Fruit fly (Drosophila melanogaster) whole organism, embryonic: Measurements from ENCODE around the gene CG8419.

ENCODE experiments used
- B-H1 ChIP-seq: fragments of 200-800 bp; sonication (Bioruptor generic); IDR thresholded peaks from 3 replicates; pipeline ENCODE4 v1.3.6; 2022; ENCODE audit warnings: missing biosample characterization, missing genetic modification characterization
- B-H2 ChIP-seq: fragments of 200-800 bp; sonication (Bioruptor generic); optimal IDR thresholded peaks from 2 replicates; lab custom pipeline; 2018; ENCODE audit warnings: missing biosample characterization, mild to moderate bottlenecking, missing genetic modification characterization
- CG10267 ChIP-seq: fragments of 200-800 bp; sonication (Bioruptor generic); optimal IDR thresholded peaks from 2 replicates; lab custom pipeline; 2018; ENCODE audit warnings: missing biosample characterization, mild to moderate bottlenecking, missing genetic modification characterization, moderate library complexity
- CG10565 ChIP-seq: fragments of 200-800 bp; sonication (Bioruptor generic); optimal IDR thresholded peaks from 3 replicates; lab custom pipeline; 2016; ENCODE audit warnings: missing biosample characterization, mild to moderate bottlenecking, missing genetic modification characterization
- CG10979 ChIP-seq: fragments of 200-800 bp; sonication (Bioruptor generic); optimal IDR thresholded peaks from 2 replicates; lab custom pipeline; 2018; ENCODE audit warnings: missing biosample characterization, mild to moderate bottlenecking, missing genetic modification characterization, moderate library complexity
- CG11093 ChIP-seq: fragments of 200-800 bp; sonication (Bioruptor generic); IDR thresholded peaks from 3 replicates; pipeline ENCODE4 v1.3.6; 2022; ENCODE audit warnings: missing biosample characterization, missing genetic modification characterization
- CG12104 ChIP-seq: fragments of 200-800 bp; sonication (Bioruptor generic); optimal IDR thresholded peaks from 3 replicates; lab custom pipeline; 2016; ENCODE audit warnings: missing biosample characterization, missing genetic modification characterization
- CG12219 ChIP-seq: fragments of 200-800 bp; sonication (Bioruptor generic); optimal IDR thresholded peaks from 3 replicates; lab custom pipeline; 2018; ENCODE audit warnings: missing biosample characterization, mild to moderate bottlenecking, missing genetic modification characterization
- CG12236 ChIP-seq: fragments of 200-800 bp; sonication (Bioruptor generic); optimal IDR thresholded peaks from 2 replicates; lab custom pipeline; 2016; ENCODE audit warnings: missing biosample characterization, missing genetic modification characterization
- CG1233 ChIP-seq: fragments of 200-800 bp; sonication (Bioruptor generic); optimal IDR thresholded peaks from 4 replicates; lab custom pipeline; 2018; ENCODE audit warnings: missing biosample characterization, mild to moderate bottlenecking, missing genetic modification characterization
- CG15011 ChIP-seq: fragments of 200-800 bp; sonication (Bioruptor generic); optimal IDR thresholded peaks from 3 replicates; lab custom pipeline; 2018; ENCODE audit warnings: missing biosample characterization, mild to moderate bottlenecking, missing genetic modification characterization
- CG15696 ChIP-seq: fragments of 200-800 bp; sonication (Bioruptor generic); optimal IDR thresholded peaks from 2 replicates; lab custom pipeline; 2019; ENCODE audit warnings: missing biosample characterization, mild to moderate bottlenecking, missing genetic modification characterization, moderate library complexity
- CG1647 ChIP-seq: fragments of 200-800 bp; sonication (Bioruptor generic); optimal IDR thresholded peaks from 3 replicates; lab custom pipeline; 2016; ENCODE audit warnings: missing biosample characterization, missing genetic modification characterization
- CG17912 ChIP-seq: fragments of 200-800 bp; sonication (Bioruptor generic); optimal IDR thresholded peaks from 2 replicates; lab custom pipeline; 2018; ENCODE audit warnings: missing biosample characterization, mild to moderate bottlenecking, missing genetic modification characterization
- CG3065 ChIP-seq: fragments of 200-800 bp; sonication (Bioruptor generic); optimal IDR thresholded peaks from 2 replicates; lab custom pipeline; 2016; ENCODE audit warnings: missing biosample characterization, missing genetic modification characterization
- CG4282 ChIP-seq: fragments of 200-800 bp; sonication (Bioruptor generic); optimal IDR thresholded peaks from 2 replicates; lab custom pipeline; 2016; ENCODE audit warnings: missing biosample characterization, missing genetic modification characterization
- CG4617 ChIP-seq: fragments of 200-800 bp; sonication (Bioruptor generic); optimal IDR thresholded peaks from 3 replicates; lab custom pipeline; 2016; ENCODE audit warnings: missing biosample characterization, missing genetic modification characterization, borderline replicate concordance
- CG4730 ChIP-seq: fragments of 200-800 bp; sonication (Bioruptor generic); IDR thresholded peaks from 2 replicates; pipeline ENCODE4 v1.3.6; 2022; ENCODE audit warnings: missing biosample characterization, missing genetic modification characterization
- CG4854 ChIP-seq: fragments of 200-800 bp; sonication (Bioruptor generic); optimal IDR thresholded peaks from 2 replicates; lab custom pipeline; 2016; ENCODE audit warnings: missing biosample characterization, missing genetic modification characterization, inconsistent platforms
- CG6689 ChIP-seq: fragments of 200-800 bp; sonication (Bioruptor generic); IDR thresholded peaks from 2 replicates; pipeline ENCODE4 v1.3.6; 2022; ENCODE audit warnings: missing biosample characterization, missing genetic modification characterization
- CG7357 ChIP-seq: fragments of 200-800 bp; sonication (Bioruptor generic); IDR thresholded peaks from 3 replicates; pipeline ENCODE4 v1.3.6; 2022; ENCODE audit warnings: missing biosample characterization, missing genetic modification characterization
- CG8388 ChIP-seq: fragments of 200-800 bp; sonication (Bioruptor generic); optimal IDR thresholded peaks from 2 replicates; lab custom pipeline; 2019; ENCODE audit warnings: missing biosample characterization, mild to moderate bottlenecking, missing genetic modification characterization, moderate library complexity
- Dbx ChIP-seq: fragments of 200-800 bp; sonication (Bioruptor generic); IDR thresholded peaks from 3 replicates; pipeline ENCODE4 v1.3.6; 2022; ENCODE audit warnings: missing biosample characterization, missing genetic modification characterization
- Dip2 ChIP-seq: fragments of 200-800 bp; sonication (Bioruptor generic); IDR thresholded peaks from 2 replicates; pipeline ENCODE4 v1.3.6; 2022; ENCODE audit warnings: missing biosample characterization, missing genetic modification characterization
- E2f1 ChIP-seq: fragments of 200-800 bp; sonication (Bioruptor generic); IDR thresholded peaks from 2 replicates; pipeline ENCODE4 v1.3.6; 2022; ENCODE audit warnings: missing biosample characterization, missing genetic modification characterization
- Ets97D ChIP-seq: fragments of 200-800 bp; sonication (Bioruptor generic); optimal IDR thresholded peaks from 3 replicates; lab custom pipeline; 2016; ENCODE audit warnings: missing biosample characterization, missing genetic modification characterization
- HLH54F ChIP-seq: fragments of 200-800 bp; sonication (Bioruptor generic); optimal IDR thresholded peaks from 3 replicates; lab custom pipeline; 2016; ENCODE audit warnings: missing biosample characterization, missing genetic modification characterization
- Hey ChIP-seq: fragments of 200-800 bp; sonication (Bioruptor generic); optimal IDR thresholded peaks from 3 replicates; lab custom pipeline; 2018; ENCODE audit warnings: missing biosample characterization, mild to moderate bottlenecking, missing genetic modification characterization
- Med ChIP-seq: fragments of 200-800 bp; sonication (Bioruptor generic); peaks from one replicate; lab custom pipeline; 2016; ENCODE audit warnings: missing biosample characterization, missing genetic modification characterization, mild to moderate bottlenecking, inconsistent platforms, moderate library complexity
- Rx ChIP-seq: fragments of 200-800 bp; sonication (Bioruptor generic); IDR thresholded peaks from 2 replicates; pipeline ENCODE4 v1.3.6; 2022; ENCODE audit warnings: missing biosample characterization, missing genetic modification characterization
- Side ChIP-seq: fragments of 200-800 bp; sonication (Bioruptor generic); optimal IDR thresholded peaks from 2 replicates; lab custom pipeline; 2016; ENCODE audit warnings: missing biosample characterization, missing genetic modification characterization
- Sry-β ChIP-seq: fragments of 200-800 bp; sonication (Bioruptor generic); optimal IDR thresholded peaks from 2 replicates; lab custom pipeline; 2018; ENCODE audit warnings: missing biosample characterization, mild to moderate bottlenecking, missing genetic modification characterization, moderate library complexity
- Taf1 ChIP-seq: fragments of 200-800 bp; sonication (Bioruptor generic); IDR thresholded peaks from 2 replicates; pipeline ENCODE4 v1.3.6; 2022; ENCODE audit warnings: missing biosample characterization, missing genetic modification characterization
- Tbp ChIP-seq: fragments of >200 bp; optimal IDR thresholded peaks from 2 replicates; lab custom pipeline; 2018; ENCODE audit warnings: missing biosample characterization, missing genetic modification characterization
- aop ChIP-seq: fragments of 200-800 bp; sonication (Bioruptor generic); IDR thresholded peaks from 2 replicates; pipeline ENCODE4 v1.3.6; 2022; ENCODE audit warnings: missing biosample characterization, missing genetic modification characterization
- da ChIP-seq: fragments of 200-800 bp; sonication (Bioruptor generic); optimal IDR thresholded peaks from 2 replicates; lab custom pipeline; 2016; ENCODE audit warnings: missing biosample characterization, missing genetic modification characterization
- disco-r ChIP-seq: fragments of 200-800 bp; sonication (Bioruptor generic); optimal IDR thresholded peaks from 2 replicates; lab custom pipeline; 2016; ENCODE audit warnings: missing biosample characterization, missing genetic modification characterization
- esg ChIP-seq: fragments of 200-800 bp; sonication (Bioruptor generic); conservative IDR thresholded peaks from 2 replicates; pipeline ENCODE4 v1.3.6; 2022; ENCODE audit warnings: missing biosample characterization, missing genetic modification characterization
- fd64A ChIP-seq: fragments of 200-800 bp; sonication (Bioruptor generic); optimal IDR thresholded peaks from 3 replicates; lab custom pipeline; 2018; ENCODE audit warnings: missing biosample characterization, mild to moderate bottlenecking, missing genetic modification characterization
- fru ChIP-seq: fragments of >200 bp; optimal IDR thresholded peaks from 2 replicates; lab custom pipeline; 2017
- grn ChIP-seq: fragments of 200-800 bp; sonication (Bioruptor generic); optimal IDR thresholded peaks from 3 replicates; lab custom pipeline; 2017; ENCODE audit warnings: missing biosample characterization, missing genetic modification characterization
- hbn ChIP-seq: fragments of 200-800 bp; sonication (Bioruptor generic); IDR thresholded peaks from 2 replicates; pipeline ENCODE4 v1.3.6; 2022; ENCODE audit warnings: missing biosample characterization, missing genetic modification characterization; ENCODE audit not compliant: partially characterized antibody
- lmd ChIP-seq: fragments of 200-800 bp; sonication (Bioruptor generic); IDR thresholded peaks from 2 replicates; pipeline ENCODE4 v1.3.6; 2022; ENCODE audit warnings: missing biosample characterization, missing genetic modification characterization
- maf-S ChIP-seq: fragments of 200-800 bp; sonication (Bioruptor generic); optimal IDR thresholded peaks from 2 replicates; lab custom pipeline; 2016; ENCODE audit warnings: missing biosample characterization, missing genetic modification characterization
- nom ChIP-seq: fragments of 200-800 bp; sonication (Bioruptor generic); optimal IDR thresholded peaks from 2 replicates; lab custom pipeline; 2017; ENCODE audit warnings: missing biosample characterization, missing genetic modification characterization, mild to moderate bottlenecking, moderate library complexity, missing genetic modification reagents
- onecut ChIP-seq: fragments of 200-800 bp; sonication (Bioruptor generic); IDR thresholded peaks from 2 replicates; pipeline ENCODE4 v1.3.6; 2022; ENCODE audit warnings: missing biosample characterization, missing genetic modification characterization
- pfk ChIP-seq: fragments of 200-800 bp; sonication (Bioruptor generic); optimal IDR thresholded peaks from 2 replicates; lab custom pipeline; 2018; ENCODE audit warnings: missing biosample characterization, mild to moderate bottlenecking, missing genetic modification characterization, moderate library complexity
- seq ChIP-seq: fragments of 200-800 bp; sonication (Bioruptor generic); IDR thresholded peaks from 2 replicates; pipeline ENCODE4 v1.3.6; 2022; ENCODE audit warnings: missing biosample characterization, missing genetic modification characterization
- tap ChIP-seq: fragments of 200-800 bp; optimal IDR thresholded peaks from 3 replicates; lab custom pipeline; 2019; ENCODE audit warnings: missing biosample characterization, mild to moderate bottlenecking, missing genetic modification characterization, moderate library complexity
- tin ChIP-seq: fragments of 200-800 bp; sonication (Bioruptor generic); optimal IDR thresholded peaks from 3 replicates; lab custom pipeline; 2016; ENCODE audit warnings: missing biosample characterization, missing genetic modification characterization
- trh ChIP-seq: fragments of 200-800 bp; sonication (Bioruptor generic); optimal IDR thresholded peaks from 2 replicates; lab custom pipeline; 2016; ENCODE audit warnings: missing biosample characterization, missing genetic modification characterization
- zen2 ChIP-seq: fragments of 200-800 bp; sonication (Bioruptor generic); IDR thresholded peaks from 3 replicates; pipeline ENCODE4 v1.3.6; 2022; ENCODE audit warnings: missing biosample characterization, missing genetic modification characterization; ENCODE audit not compliant: partially characterized antibody

CG8419 gene

DNA sequence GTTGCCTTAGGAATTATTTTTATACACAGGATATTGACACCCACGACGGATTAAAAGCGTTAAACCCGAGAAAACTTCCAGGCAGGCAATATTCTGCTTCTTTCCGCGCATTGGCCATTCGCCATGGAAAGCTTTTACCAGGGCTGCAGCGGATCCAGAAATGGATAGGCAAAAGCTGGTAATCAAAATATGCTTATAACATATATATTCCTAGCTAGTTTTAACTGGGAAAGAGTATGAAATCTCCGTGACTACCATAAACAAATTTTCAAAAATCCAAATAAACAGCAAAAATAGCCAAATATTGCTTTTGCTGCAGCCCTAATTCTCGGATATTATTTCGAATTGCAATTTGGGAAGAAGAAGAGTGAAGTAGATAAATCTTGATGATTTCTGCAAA, 46.5 kb upstream of the CG8419 start, which contains the start of the genes PAPLA1 and Rbsn-5 (continued):
- TF ChIP-seq CG12219 (GFP tag; lab: Kevin White, UChicago) (peak; percentile 86), Dbx (GFP tag; lab: Robert Waterston, UW) (peak; percentile 92), B-H2 (peak; percentile 97), fd64A (GFP tag; lab: Kevin White, UChicago) (peak; percentile 37), da (GFP tag; lab: Kevin White, UChicago) (peak; percentile 86), Sry-β (GFP tag; lab: Kevin White, UChicago) (peak; percentile 80), CG10267 (tag; lab: Kevin White, UChicago) (peak; percentile 84), CG4730 (GFP tag; lab: Robert Waterston, UW) (peak; percentile 88), fru (lab: Kevin White, UChicago) (no peak), Taf1 (peak; percentile 78), tin (peak; percentile 96), Tbp (GFP tag; lab: Kevin White, UChicago) (no peak), CG4854 (GFP tag; lab: Kevin White, UChicago) (peak; percentile 93), aop (GFP tag; lab: Robert Waterston, UW) (peak; percentile 68; the same call in 1 of the 2 replicates), esg (GFP tag; lab: Robert Waterston, UW) (peak; percentile 93), Rx (peak; percentile 86), HLH54F (peak; percentile 96), hbn (GFP tag; lab: Robert Waterston, UW) (no peak), tap (tag; lab: Kevin White, UChicago) (peak; percentile 85), disco-r (peak; percentile 86), Side (GFP tag; lab: Kevin White, UChicago) (peak; percentile 93), trh (GFP tag; lab: Kevin White, UChicago) (peak; percentile 81), CG12104 (GFP tag; lab: Kevin White, UChicago) (peak; percentile 90), CG3065 (GFP tag; lab: Kevin White, UChicago) (peak; percentile 92), CG7357 (GFP tag; lab: Robert Waterston, UW) (peak; percentile 84), zen2 (GFP tag; lab: Robert Waterston, UW) (no peak), pfk (peak; percentile 41), Dip2 (GFP tag; lab: Robert Waterston, UW) (no peak), CG4617 (GFP tag; lab: Kevin White, UChicago) (peak; percentile 99), lmd (GFP tag; lab: Robert Waterston, UW) (peak; percentile 93), CG11093 (GFP tag; lab: Robert Waterston, UW) (peak; percentile 88), E2f1 (GFP tag; lab: Robert Waterston, UW) (peak; percentile 90), CG17912 (GFP tag; lab: Kevin White, UChicago) (peak; percentile 78), seq (GFP tag; lab: Robert Waterston, UW) (peak; percentile 80), CG10979 (tag; lab: Kevin White, UChicago) (peak; percentile 92), CG12236 (GFP tag; lab: Kevin White, UChicago) (peak; percentile 85), maf-S (GFP tag; lab: Kevin White, UChicago) (peak; percentile 95), Ets97D (GFP tag; lab: Kevin White, UChicago) (peak; percentile 94), onecut (GFP tag; lab: Robert Waterston, UW) (peak; percentile 74), CG1233 (GFP tag; lab: Kevin White, UChicago) (peak; percentile 91), CG8388 (GFP tag; lab: Kevin White, UChicago) (peak; percentile 90), Med (GFP tag; lab: Kevin White, UChicago) (peak; percentile 99), B-H1 (GFP tag; lab: Robert Waterston, UW) (peak; percentile 90), grn (GFP tag; lab: Kevin White, UChicago) (peak; percentile 83), Hey (tag; lab: Kevin White, UChicago) (peak; percentile 83), nom (GFP tag; lab: Kevin White, UChicago) (peak; percentile 89), CG4282 (GFP tag; lab: Kevin White, UChicago) (peak; percentile 93), CG15011 (peak; percentile 81), CG6689 (GFP tag; lab: Robert Waterston, UW) (peak; percentile 93), CG1647 (GFP tag; lab: Kevin White, UChicago) (peak; percentile 95), CG15696 (tag; lab: Kevin White, UChicago) (peak; percentile 86), CG10565 (peak; percentile 74)
